Fruit fly (Drosophila melanogaster) whole organism, pupa: ENCODE measurements around the gene TwdlW.

Experiments used
- CG10348 ChIP-seq: fragments of 200-800 bp; sonication (Bioruptor generic); IDR thresholded peaks from 2 replicates; pipeline ENCODE4 v1.3.6; 2022; ENCODE audit warnings: missing biosample characterization, missing genetic modification characterization
- CG12605 ChIP-seq: fragments of 200-800 bp; sonication (Bioruptor generic); IDR thresholded peaks from 2 replicates; pipeline ENCODE4 v1.3.6; 2022; ENCODE audit warnings: missing biosample characterization, missing genetic modification characterization
- CG13204 ChIP-seq: fragments of 200-800 bp; sonication (Bioruptor generic); optimal IDR thresholded peaks from 2 replicates; lab custom pipeline; 2018; ENCODE audit warnings: missing biosample characterization, mild to moderate bottlenecking, missing genetic modification characterization, moderate library complexity
- CG14655 ChIP-seq: fragments of 200-800 bp; sonication (Bioruptor generic); optimal IDR thresholded peaks from 3 replicates; lab custom pipeline; 2017; ENCODE audit warnings: mild to moderate bottlenecking, missing biosample characterization, missing genetic modification reagents, missing genetic modification characterization
- CG15710 ChIP-seq: fragments of 200-800 bp; sonication (Bioruptor generic); optimal IDR thresholded peaks from 2 replicates; lab custom pipeline; 2018; ENCODE audit warnings: missing biosample characterization, mild to moderate bottlenecking, missing genetic modification characterization, moderate library complexity
- CG32121 ChIP-seq: fragments of 200-800 bp; sonication (Bioruptor generic); IDR thresholded peaks from 2 replicates; pipeline ENCODE4 v1.3.6; 2022; ENCODE audit warnings: missing biosample characterization, missing genetic modification characterization
- CG34367 ChIP-seq: fragments of 200-800 bp; sonication (Bioruptor generic); optimal IDR thresholded peaks from 2 replicates; lab custom pipeline; 2018; ENCODE audit warnings: missing biosample characterization, mild to moderate bottlenecking, missing genetic modification characterization
- CG4496 ChIP-seq: fragments of 200-800 bp; sonication (Bioruptor generic); IDR thresholded peaks from 3 replicates; pipeline ENCODE4 v1.3.6; 2022; ENCODE audit warnings: missing biosample characterization, missing genetic modification characterization
- CG8159 ChIP-seq: fragments of 200-800 bp; sonication (Bioruptor generic); optimal IDR thresholded peaks from 3 replicates; lab custom pipeline; 2018; ENCODE audit warnings: missing biosample characterization, mild to moderate bottlenecking, missing genetic modification characterization, moderate library complexity
- CG8301 ChIP-seq: fragments of 200-800 bp; sonication (Bioruptor generic); optimal IDR thresholded peaks from 2 replicates; lab custom pipeline; 2018; ENCODE audit warnings: missing biosample characterization, mild to moderate bottlenecking, missing genetic modification characterization
- CG9948 ChIP-seq: fragments of 200-800 bp; sonication (Bioruptor generic); optimal IDR thresholded peaks from 2 replicates; lab custom pipeline; 2018; ENCODE audit warnings: missing biosample characterization, mild to moderate bottlenecking, missing genetic modification characterization, moderate library complexity
- D1 ChIP-seq: fragments of 200-800 bp; sonication (Bioruptor generic); optimal IDR thresholded peaks from 2 replicates; lab custom pipeline; 2018; ENCODE audit warnings: missing biosample characterization, mild to moderate bottlenecking, missing genetic modification characterization, moderate library complexity
- EcR ChIP-seq: fragments of 200-800 bp; sonication (Bioruptor generic); optimal IDR thresholded peaks from 3 replicates; lab custom pipeline; 2019; ENCODE audit warnings: missing biosample characterization, missing genetic modification characterization, mild to moderate bottlenecking, moderate library complexity, missing genetic modification reagents
- Ets98B ChIP-seq: fragments of 200-800 bp; sonication (Bioruptor generic); IDR thresholded peaks from 2 replicates; pipeline ENCODE4 v1.3.6; 2022; ENCODE audit warnings: missing biosample characterization, missing genetic modification characterization
- Pif1A ChIP-seq: fragments of 200-800 bp; sonication (Bioruptor generic); optimal IDR thresholded peaks from 3 replicates; lab custom pipeline; 2016; ENCODE audit warnings: missing biosample characterization, missing genetic modification characterization
- Pif1B ChIP-seq: fragments of 200-800 bp; sonication (Bioruptor generic); optimal IDR thresholded peaks from 3 replicates; lab custom pipeline; 2016; ENCODE audit warnings: missing biosample characterization, missing genetic modification characterization
- Snoo ChIP-seq: fragments of 200-800 bp; sonication (Bioruptor generic); optimal IDR thresholded peaks from 3 replicates; lab custom pipeline; 2017; ENCODE audit warnings: missing biosample characterization, mild to moderate bottlenecking, missing genetic modification characterization, inconsistent platforms
- fd96Ca ChIP-seq: fragments of 200-800 bp; sonication (Bioruptor generic); IDR thresholded peaks from 3 replicates; pipeline ENCODE4 v1.3.6; 2022; ENCODE audit warnings: missing biosample characterization, missing genetic modification characterization
- gl ChIP-seq: fragments of 200-800 bp; sonication (Bioruptor generic); optimal IDR thresholded peaks from 2 replicates; lab custom pipeline; 2018; ENCODE audit warnings: missing biosample characterization, mild to moderate bottlenecking, missing genetic modification characterization
- rn ChIP-seq: fragments of 200-800 bp; sonication (Bioruptor generic); IDR thresholded peaks from 2 replicates; pipeline ENCODE4 v1.3.6; 2022; ENCODE audit warnings: missing biosample characterization, missing genetic modification characterization

TwdlW gene

dm6 chr3R:17127912-17128311, 14.3 kb downstream of the TwdlW start, which contains the start of gene CG31265:
TSS of gene CG31265 (plus strand) at chr3R:17128212.
- no peak for TF ChIP-seq fd96Ca
- no peak for TF ChIP-seq CG15710 (tag; lab: Kevin White, UChicago)
- TF ChIP-seq D1 = no peak
- TF ChIP-seq CG8301 (tag; lab: Kevin White, UChicago) = no peak
- no peak for TF ChIP-seq EcR (GFP tag; lab: Kevin White, UChicago)
- no peak for TF ChIP-seq rn (GFP tag; lab: Robert Waterston, UW)
- TF ChIP-seq CG34367 (tag; lab: Kevin White, UChicago) = no peak
- TF ChIP-seq Pif1B (GFP tag; lab: Kevin White, UChicago) = no peak
- no peak for TF ChIP-seq Ets98B (GFP tag; lab: Robert Waterston, UW)
- no peak for TF ChIP-seq gl (tag; lab: Kevin White, UChicago)
- TF ChIP-seq CG8159 (tag; lab: Kevin White, UChicago) = no peak
- no peak for TF ChIP-seq CG32121 (GFP tag; lab: Robert Waterston, UW)
- TF ChIP-seq CG10348 = no peak
- no peak for TF ChIP-seq Pif1A (GFP tag; lab: Kevin White, UChicago)
- TF ChIP-seq, all 21 proteins: peak for 0

- no peak for TF ChIP-seq CG14655 (GFP tag; lab: Kevin White, UChicago)
- TF ChIP-seq Snoo (tag; lab: Kevin White, UChicago) = no peak
- no peak for TF ChIP-seq CG10348
- no peak for TF ChIP-seq CG32121 (GFP tag; lab: Robert Waterston, UW)
- no peak for TF ChIP-seq CG8301 (tag; lab: Kevin White, UChicago)
- TF ChIP-seq D1 = no peak
- TF ChIP-seq gl (tag; lab: Kevin White, UChicago) = no peak
- TF ChIP-seq Ets98B (GFP tag; lab: Robert Waterston, UW) = no peak
- no peak for TF ChIP-seq CG9948 (tag; lab: Kevin White, UChicago)
- TF ChIP-seq CG15710 (tag; lab: Kevin White, UChicago) = no peak
- no peak for TF ChIP-seq CG4496
- no peak for TF ChIP-seq CG8159 (tag; lab: Kevin White, UChicago)
- no peak for TF ChIP-seq CG13204
- TF ChIP-seq CG12605 (GFP tag; lab: Robert Waterston, UW) = no peak
- TF ChIP-seq fd96Ca = no peak
- TF ChIP-seq rn (GFP tag; lab: Robert Waterston, UW) = no peak
- TF ChIP-seq Pif1B (GFP tag; lab: Kevin White, UChicago) = no peak
Observed at dm6 chr3R:17126838-17127237, 15.4 kb downstream of the TwdlW start, which contains the start of the genes CG17477 and CG31269. TSS of gene CG17477 (minus strand) at chr3R:17126938. TSS of gene CG31269 (plus strand) at chr3R:17127126.

- TF ChIP-seq CG4496 = no peak
- no peak for TF ChIP-seq CG10348
- TF ChIP-seq CG13204 = no peak
- no peak for TF ChIP-seq Pif1A (GFP tag; lab: Kevin White, UChicago)
- no peak for TF ChIP-seq CG8301 (tag; lab: Kevin White, UChicago)
- no peak for TF ChIP-seq EcR (GFP tag; lab: Kevin White, UChicago)
- TF ChIP-seq CG8159 (tag; lab: Kevin White, UChicago) = no peak
- TF ChIP-seq CG9948 (tag; lab: Kevin White, UChicago) = no peak
- TF ChIP-seq fd96Ca = no peak
Observed at dm6 chr3R:17125339-17126044, 16.7 kb downstream of the TwdlW start, which contains the start of gene cher. TSS of gene cher (minus strand) at chr3R:17125389.

- TF ChIP-seq CG13204 (no peak), gl (tag; lab: Kevin White, UChicago) (no peak), CG12605 (GFP tag; lab: Robert Waterston, UW) (no peak), CG8159 (tag; lab: Kevin White, UChicago) (no peak), CG15710 (tag; lab: Kevin White, UChicago) (no peak)
- TF ChIP-seq, all 21 proteins: peak for 0
Observed at dm6 chr3R:17124177-17124576, 18.0 kb downstream of the TwdlW start, which contains the start of gene CG45079. TSS of gene CG45079 (plus strand) at chr3R:17124477.

DNA sequence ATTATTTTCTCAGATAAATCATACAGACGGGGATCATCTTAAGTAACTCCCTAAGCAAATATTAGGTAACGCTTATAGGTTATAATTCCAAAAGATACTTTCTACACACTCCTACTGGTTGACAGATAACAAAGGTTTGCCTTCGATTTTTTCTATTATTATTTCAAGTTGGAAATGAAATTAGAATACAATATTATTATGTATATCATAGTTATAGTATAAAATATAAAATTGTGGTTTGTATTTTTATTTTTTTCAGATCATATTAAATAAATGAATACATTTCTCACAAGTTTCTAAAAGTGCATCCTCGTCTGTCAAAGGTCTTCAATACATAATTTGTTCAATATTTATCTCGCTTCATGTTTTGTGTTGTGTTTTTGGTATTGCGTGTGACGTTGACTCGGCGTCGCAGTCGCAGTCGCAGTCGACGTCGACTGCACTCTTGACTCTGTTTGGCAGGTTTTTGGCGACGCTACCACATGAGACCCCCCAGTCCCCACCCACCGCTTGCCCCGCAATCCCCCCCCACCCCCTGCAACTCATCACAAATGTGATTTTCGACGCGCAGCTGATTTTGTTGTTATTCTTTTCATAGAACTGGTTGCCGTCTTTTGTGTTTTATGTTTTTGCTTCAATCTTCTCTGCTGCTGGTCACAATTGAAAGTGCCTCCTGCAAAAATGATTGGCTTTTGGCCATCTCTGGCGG, 19.3 kb downstream of the TwdlW start:
- peak; percentile 36 for TF ChIP-seq CG14655 (GFP tag; lab: Kevin White, UChicago)
- TF ChIP-seq Ets98B (GFP tag; lab: Robert Waterston, UW) = no peak
- 0 out of 3 replicates have a peak, but pooled peaks have one; percentile 7 for TF ChIP-seq fd96Ca
- TF ChIP-seq, all 21 proteins: peak for 2

- no peak for TF ChIP-seq CG12605 (GFP tag; lab: Robert Waterston, UW)
- TF ChIP-seq CG32121 (GFP tag; lab: Robert Waterston, UW) = no peak
- TF ChIP-seq CG8301 (tag; lab: Kevin White, UChicago) = no peak
- TF ChIP-seq CG8159 (tag; lab: Kevin White, UChicago) = no peak
- TF ChIP-seq EcR (GFP tag; lab: Kevin White, UChicago) = no peak
- no peak for TF ChIP-seq fd96Ca
- TF ChIP-seq Ets98B (GFP tag; lab: Robert Waterston, UW) = no peak
- TF ChIP-seq CG4496 = no peak
- no peak for TF ChIP-seq CG15710 (tag; lab: Kevin White, UChicago)
- TF ChIP-seq Snoo (tag; lab: Kevin White, UChicago) = no peak
- no peak for TF ChIP-seq Pif1A (GFP tag; lab: Kevin White, UChicago)
- TF ChIP-seq gl (tag; lab: Kevin White, UChicago) = no peak
- no peak for TF ChIP-seq rn (GFP tag; lab: Robert Waterston, UW)
- no peak for TF ChIP-seq Pif1B (GFP tag; lab: Kevin White, UChicago)
- TF ChIP-seq CG9948 (tag; lab: Kevin White, UChicago) = no peak
- no peak for TF ChIP-seq CG14655 (GFP tag; lab: Kevin White, UChicago)
- no peak for TF ChIP-seq CG13204
Observed at dm6 chr3R:17121277-17121676, 20.9 kb downstream of the TwdlW start, which contains the start of gene CG42779. TSS of gene CG42779 (plus strand) at chr3R:17121577.
